Worm (Caenorhabditis elegans) whole organism, L2 larva: ENCODE measurements around the gene F49C5.5.

Experiments
- alr-1 ChIP-seq: fragments of 150-350 bp; optimal IDR thresholded peaks from 2 replicates; lab custom pipeline; 2014; ENCODE audit warnings: missing biosample characterization, missing genetic modification characterization
- aly-2 ChIP-seq: fragments of 150-350 bp; optimal IDR thresholded peaks from 2 replicates; lab custom pipeline; 2014; ENCODE audit warnings: missing biosample characterization, missing genetic modification characterization
- ama-1 ChIP-seq: fragments of 150-350 bp; optimal IDR thresholded peaks from 2 replicates; lab custom pipeline; 2018; ENCODE audit warnings: inconsistent platforms
- elt-3 ChIP-seq: sonication (generic microtip); optimal IDR thresholded peaks from 2 replicates; lab custom pipeline; 2017; ENCODE audit warnings: missing biosample characterization, missing genetic modification characterization
- lsy-2 ChIP-seq, 2 experiments: fragments of 150-350 bp in 1 of 2; sonication (generic microtip) in 1 of 2; optimal IDR thresholded peaks; 2 replicates each; lab custom pipeline; 2014 to 2017; ENCODE audit warnings: missing biosample characterization in 2 of 2, missing genetic modification characterization in 2 of 2
- nhr-12 ChIP-seq: fragments of 150-350 bp; optimal IDR thresholded peaks from 2 replicates; lab custom pipeline; 2014; ENCODE audit warnings: missing biosample characterization, missing genetic modification characterization
- nhr-237 ChIP-seq: fragments of 150-350 bp; optimal IDR thresholded peaks from 2 replicates; lab custom pipeline; 2014; ENCODE audit warnings: missing biosample characterization, missing genetic modification characterization
- nhr-25 ChIP-seq: fragments of 150-350 bp; sonication (generic microtip); optimal IDR thresholded peaks from 3 replicates; lab custom pipeline; 2014; ENCODE audit warnings: missing biosample characterization, missing genetic modification characterization
- unc-39 ChIP-seq: fragments of 150-350 bp; optimal IDR thresholded peaks from 2 replicates; lab custom pipeline; 2014; ENCODE audit warnings: missing biosample characterization, missing genetic modification characterization

DNA sequence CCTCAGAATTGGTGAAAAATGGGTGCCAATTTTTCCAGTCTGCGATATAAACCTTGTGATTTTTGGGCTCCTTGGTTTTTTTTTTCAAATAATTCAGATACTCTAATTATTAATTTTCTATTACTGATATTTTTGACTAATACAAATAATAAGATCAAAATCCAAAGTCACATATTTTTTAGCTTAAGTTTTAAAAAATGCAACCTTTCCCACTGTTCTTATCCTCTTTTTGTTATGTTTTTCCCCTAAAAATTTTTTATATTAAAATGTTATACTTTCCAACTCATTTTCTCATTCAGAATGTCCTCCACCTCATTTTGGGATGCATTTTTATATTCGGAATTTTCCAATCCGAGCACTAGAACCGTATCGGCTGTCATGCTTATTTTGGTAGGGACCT, 15.4 kb downstream of the F49C5.5 start, which contains the start of gene srx-120:
- TF ChIP-seq nhr-237 (tag; lab: Kevin White, UChicago) (no peak), unc-39 (tag; lab: Kevin White, UChicago) (no peak), ama-1 (lab: Kevin White, UChicago) (no peak), aly-2 (tag; lab: Kevin White, UChicago) (no peak), alr-1 (no peak), nhr-12 (tag; lab: Kevin White, UChicago) (no peak), nhr-25 (tag; lab: Kevin White, UChicago) (no peak), elt-3 (tag; lab: Kevin White, UChicago) (no peak), lsy-2 (tag; optimal IDR thresholded peaks at IDR 0.05; lab: Kevin White, UChicago) (no peak)
